Fruit fly (Drosophila melanogaster) Kc167 (cell line): ENCODE data around the gene Fum1.

Source experiments
- h ChIP-seq: fragments of >200 bp; optimal IDR thresholded peaks from 3 replicates; lab custom pipeline; 2018; ENCODE audit warnings: missing external identifiers
- insv ChIP-seq: fragments of >200 bp; optimal IDR thresholded peaks from 3 replicates; lab custom pipeline; 2018; ENCODE audit warnings: missing external identifiers
- psq ChIP-seq: fragments of >200 bp; optimal IDR thresholded peaks from 2 replicates; lab custom pipeline; 2017; ENCODE audit warnings: missing external identifiers

DNA sequence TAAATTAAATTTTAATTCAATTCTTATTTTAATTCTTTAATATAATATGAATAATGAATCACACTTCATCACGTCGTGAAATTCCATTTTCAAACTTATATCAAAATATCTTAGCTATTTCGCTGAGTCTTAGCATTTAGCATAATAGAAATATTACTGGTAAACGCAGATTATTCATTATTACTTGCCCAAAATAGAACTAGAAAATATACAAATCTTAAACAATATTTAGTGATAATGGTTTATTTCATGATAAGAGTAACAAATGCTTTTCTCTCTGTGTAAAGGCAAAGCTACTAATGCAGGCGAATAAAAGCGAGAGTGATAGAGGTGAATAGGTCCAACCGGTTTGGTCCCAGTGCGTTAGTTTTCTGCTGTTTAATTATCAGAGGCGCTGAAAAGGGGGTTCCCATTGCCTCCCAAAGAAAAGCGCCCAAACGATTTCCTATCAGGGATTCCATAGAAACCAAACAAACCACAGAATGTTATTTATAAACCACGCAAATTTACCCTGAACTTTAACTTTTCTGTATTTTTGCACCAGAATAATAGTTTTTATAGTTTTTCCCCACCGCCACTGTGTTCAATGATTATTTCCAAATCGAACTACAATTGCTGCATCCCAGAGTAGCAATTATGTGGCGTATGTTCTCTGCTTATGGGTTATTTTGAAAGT lies 15.2 kb upstream of the Fum1 start:
- TF ChIP-seq insv (lab: Kevin White, UChicago), result no peak
- no peak for TF ChIP-seq psq (lab: Kevin White, UChicago)
- TF ChIP-seq h (lab: Kevin White, UChicago), result no peak
